Fruit fly (Drosophila melanogaster) Kc167 (cell line): ENCODE measurements around the gene Ppm1.

ENCODE experiments used
- Myc ChIP-seq: fragments of >200 bp; optimal IDR thresholded peaks from 2 replicates; lab custom pipeline; 2017; ENCODE audit warnings: missing external identifiers
- Sin3A ChIP-seq: fragments of >200 bp; optimal IDR thresholded peaks from 2 replicates; lab custom pipeline; 2018; ENCODE audit warnings: missing external identifiers
- h ChIP-seq: fragments of >200 bp; optimal IDR thresholded peaks from 3 replicates; lab custom pipeline; 2018; ENCODE audit warnings: missing external identifiers
- insv ChIP-seq: fragments of >200 bp; optimal IDR thresholded peaks from 3 replicates; lab custom pipeline; 2018; ENCODE audit warnings: missing external identifiers
- psq ChIP-seq: fragments of >200 bp; optimal IDR thresholded peaks from 2 replicates; lab custom pipeline; 2017; ENCODE audit warnings: missing external identifiers
- ttk ChIP-seq: sonication (Bioruptor generic); optimal IDR thresholded peaks from 2 replicates; lab custom pipeline; 2017; ENCODE audit warnings: missing external identifiers

Ppm1 gene

DNA sequence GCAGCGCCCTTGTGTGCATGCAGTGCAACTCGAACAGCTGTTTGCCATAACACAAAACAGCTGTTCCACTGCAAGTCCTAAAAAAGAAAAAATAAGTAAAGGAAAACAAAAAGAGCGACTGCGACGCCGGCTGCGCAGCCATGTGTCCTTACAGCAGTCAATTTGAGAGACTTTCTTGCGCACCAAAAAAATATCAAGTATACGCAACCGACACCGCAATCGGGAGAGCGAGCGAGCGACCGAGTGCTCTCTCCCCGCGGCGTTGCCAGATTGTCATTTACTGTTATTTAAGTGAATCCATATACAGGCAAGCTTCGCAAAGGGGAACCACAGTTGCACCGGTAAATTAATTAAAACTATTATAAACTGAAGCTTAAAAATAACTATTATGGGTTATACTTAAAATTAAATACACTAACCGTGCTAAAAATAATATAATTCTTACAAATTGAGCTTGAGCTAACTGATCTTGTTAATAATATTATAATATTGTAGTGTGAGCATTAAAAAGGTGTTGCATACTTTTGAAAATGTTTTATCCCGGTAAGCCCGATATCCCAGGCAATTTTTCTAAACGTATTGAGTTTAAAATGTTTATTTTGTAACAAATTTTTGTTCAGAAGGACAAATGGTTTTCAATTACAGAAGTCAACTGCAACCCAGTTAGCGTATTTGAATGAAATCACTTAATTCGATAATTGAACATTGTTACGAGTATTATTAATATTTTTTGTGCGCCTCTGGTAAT lies 49.0 kb downstream of the Ppm1 start:
- TF ChIP-seq h (no peak), insv (lab: Kevin White, UChicago) (no peak), psq (lab: Kevin White, UChicago) (no peak), ttk (lab: Kevin White, UChicago) (no peak), Myc (no peak), Sin3A (no peak)

DNA sequence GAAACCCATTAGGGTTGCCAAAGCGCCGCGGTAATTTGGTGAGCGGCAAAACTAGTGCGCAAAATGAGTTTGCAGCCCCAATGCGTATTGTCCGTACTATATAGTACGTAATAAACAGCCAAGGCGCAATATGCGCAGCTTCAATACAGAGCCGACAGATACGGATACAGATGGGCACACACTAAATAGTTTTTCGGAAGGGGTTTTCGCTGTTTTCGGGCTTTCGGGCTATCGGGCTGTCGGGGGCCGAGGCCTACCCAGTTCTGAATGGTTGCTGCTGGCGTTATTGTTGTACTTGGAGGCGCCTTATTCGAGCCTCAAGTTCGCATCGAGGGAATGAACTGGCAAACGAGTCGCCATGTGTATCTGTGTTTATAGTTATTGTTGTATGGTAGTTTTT lies 49.5 kb downstream of the Ppm1 start:
- TF ChIP-seq insv (lab: Kevin White, UChicago) (no peak), h (no peak), Myc (no peak), Sin3A (no peak), psq (lab: Kevin White, UChicago) (no peak), ttk (lab: Kevin White, UChicago) (no peak)

DNA sequence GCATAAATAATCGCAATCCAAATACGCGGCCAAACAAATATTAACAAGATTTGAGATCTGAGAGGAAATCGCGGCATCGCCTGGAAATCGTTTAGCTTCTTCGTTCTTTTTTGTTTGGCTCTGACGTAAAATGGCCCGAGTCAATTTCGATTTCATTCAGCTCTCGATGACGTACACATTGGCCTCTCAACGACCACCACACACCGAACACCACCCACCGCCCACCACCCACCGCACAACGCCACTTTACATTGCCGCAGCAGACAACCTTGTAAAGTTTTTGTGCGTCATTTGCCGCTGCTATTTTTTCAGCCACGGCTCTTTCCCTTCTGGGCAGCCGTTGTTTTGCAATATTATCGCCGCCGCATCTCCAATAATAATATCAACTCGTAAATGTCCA lies 50.9 kb downstream of the Ppm1 start:
- no peak for TF ChIP-seq psq (lab: Kevin White, UChicago)
- TF ChIP-seq ttk (lab: Kevin White, UChicago) = no peak
- TF ChIP-seq h = no peak
- TF ChIP-seq Myc = no peak
- TF ChIP-seq insv (lab: Kevin White, UChicago) = no peak
- no peak for TF ChIP-seq Sin3A
